Fruit fly (Drosophila melanogaster): ENCODE results near the gene jumu.

Gene jumu

dm6 chr3R:10349987-10350386 is at the start of gene jumu (continued):
- TF ChIP-seq CG12744 (GFP tag; optimal IDR thresholded peaks at IDR 0.05) (no peak), CG7745 (tag; optimal IDR thresholded peaks at IDR 0.05) (no peak), CG8290 (GFP tag; optimal IDR thresholded peaks at IDR 0.05) (no peak), CG8290 (tag; optimal IDR thresholded peaks at IDR 0.05) (peak in 1 of 2 experiments; percentile 71), jigr1 (GFP tag; IDR thresholded peaks at IDR 0.05) (no peak), shn (GFP tag; optimal IDR thresholded peaks at IDR 0.05) (peak; percentile 5), lbe (GFP tag; optimal IDR thresholded peaks at IDR 0.05) (no peak), CG4854 (GFP tag; optimal IDR thresholded peaks at IDR 0.05) (no peak), crc (GFP tag; optimal IDR thresholded peaks at IDR 0.05) (no peak), HmgZ (tag; optimal IDR thresholded peaks at IDR 0.05) (peak; percentile 67), CG9797 (GFP tag; optimal IDR thresholded peaks at IDR 0.05) (peak; percentile 100), NFAT (GFP tag; IDR thresholded peaks at IDR 0.05) (no peak), CG4617 (GFP tag; optimal IDR thresholded peaks at IDR 0.05; ENCODE audit: borderline replicate concordance) (no peak), CG31224 (GFP tag; IDR thresholded peaks at IDR 0.05) (no peak), CG33213 (GFP tag; optimal IDR thresholded peaks at IDR 0.05) (peak; percentile 70), bowl (GFP tag; IDR thresholded peaks at IDR 0.05) (no peak), Atf-2 (GFP tag; optimal IDR thresholded peaks at IDR 0.05) (no peak), Med (GFP tag) (peak; percentile 81), gem (tag; optimal IDR thresholded peaks at IDR 0.05) (peak; percentile 25), CG8924 (tag; optimal IDR thresholded peaks at IDR 0.05) (peak; percentile 22), CG30020 (tag; optimal IDR thresholded peaks at IDR 0.05) (no peak), pita (GFP tag; optimal IDR thresholded peaks at IDR 0.05) (peak; percentile 94), YL-1 (GFP tag; optimal IDR thresholded peaks at IDR 0.05) (no peak), gcm (GFP tag; optimal IDR thresholded peaks at IDR 0.05) (no peak), CG4328 (GFP tag; optimal IDR thresholded peaks at IDR 0.05) (no peak), pzg (GFP tag; optimal IDR thresholded peaks at IDR 0.05) (peak; percentile 97), Atf6 (GFP tag; IDR thresholded peaks at IDR 0.05) (no peak), gcm2 (GFP tag; optimal IDR thresholded peaks at IDR 0.05) (no peak), CG11695 (GFP tag; IDR thresholded peaks at IDR 0.05) (no peak), CG17912 (GFP tag; optimal IDR thresholded peaks at IDR 0.05) (no peak), Opbp (GFP tag; IDR thresholded peaks at IDR 0.05; ENCODE audit: partially characterized antibody) (no peak), inv (GFP tag; IDR thresholded peaks at IDR 0.05; ENCODE audit: partially characterized antibody) (no peak), CG10654 (GFP tag; optimal IDR thresholded peaks at IDR 0.05) (no peak), CG5245 (GFP tag; optimal IDR thresholded peaks at IDR 0.05) (no peak), Max (GFP tag; optimal IDR thresholded peaks at IDR 0.05) (no peak), MESR4 (GFP tag; optimal IDR thresholded peaks at IDR 0.05) (peak; percentile 14), crp (GFP tag; optimal IDR thresholded peaks at IDR 0.05) (no peak), Jarid2 (GFP tag; optimal IDR thresholded peaks at IDR 0.05) (peak; percentile 78), CG11696 (GFP tag; IDR thresholded peaks at IDR 0.05) (no peak), gt (GFP tag; IDR thresholded peaks at IDR 0.05) (no peak), unpg (GFP tag; optimal IDR thresholded peaks at IDR 0.05) (no peak), sqz (GFP tag; optimal IDR thresholded peaks at IDR 0.05) (no peak), Gug (GFP tag; IDR thresholded peaks at IDR 0.05) (no peak), CG12071 (GFP tag; optimal IDR thresholded peaks at IDR 0.05) (no peak), Spps (tag; optimal IDR thresholded peaks at IDR 0.05) (no peak), nom (GFP tag; optimal IDR thresholded peaks at IDR 0.05) (peak; percentile 16), Hmx (GFP tag; optimal IDR thresholded peaks at IDR 0.05) (no peak), Tbp (GFP tag; optimal IDR thresholded peaks at IDR 0.05) (no peak), CG4820 (GFP tag; optimal IDR thresholded peaks at IDR 0.05) (no peak), ase (GFP tag; IDR thresholded peaks at IDR 0.05) (no peak), CG12219 (GFP tag; optimal IDR thresholded peaks at IDR 0.05) (no peak), Sox102F (GFP tag; optimal IDR thresholded peaks at IDR 0.05) (no peak)
